Worm (Caenorhabditis elegans) whole organism, L2 larva: ENCODE measurements around the gene cpl-1.
A peak's percentile ranks its signal among the peaks of the same experiment; 100 is the strongest.

Experiments used
- C34F6.9 ChIP-seq: fragments of 150-350 bp; optimal IDR thresholded peaks from 2 replicates; lab custom pipeline; 2014; ENCODE audit warnings: missing biosample characterization, missing genetic modification characterization
- F13H6.1 ChIP-seq: sonication (generic microtip); optimal IDR thresholded peaks from 2 replicates; lab custom pipeline; 2016; ENCODE audit warnings: missing genetic modification characterization, missing compliant biosample characterization
- R02D3.7 ChIP-seq: fragments of 150-350 bp; optimal IDR thresholded peaks from 2 replicates; lab custom pipeline; 2014; ENCODE audit warnings: missing biosample characterization, missing genetic modification characterization
- Y55F3AM.14 ChIP-seq: fragments of 200-800 bp; sonication (Bioruptor generic); optimal IDR thresholded peaks from 2 replicates; lab custom pipeline; 2018; ENCODE audit warnings: mild to moderate bottlenecking, missing genetic modification characterization, missing compliant biosample characterization
- ZK546.5 ChIP-seq: sonication (generic microtip); optimal IDR thresholded peaks from 2 replicates; lab custom pipeline; 2017; ENCODE audit warnings: missing biosample characterization, missing genetic modification characterization
- aly-2 ChIP-seq: fragments of 150-350 bp; optimal IDR thresholded peaks from 2 replicates; lab custom pipeline; 2014; ENCODE audit warnings: missing biosample characterization, missing genetic modification characterization
- ama-1 ChIP-seq: fragments of 150-350 bp; optimal IDR thresholded peaks from 2 replicates; lab custom pipeline; 2018; ENCODE audit warnings: inconsistent platforms
- blmp-1 ChIP-seq: sonication (generic microtip); optimal IDR thresholded peaks from 2 replicates; lab custom pipeline; 2017; ENCODE audit warnings: missing genetic modification characterization, mild to moderate bottlenecking, missing compliant biosample characterization, antibody characterized with exemption, moderate library complexity; ENCODE audit not compliant: insufficient read depth
- ceh-16 ChIP-seq: fragments of 150-350 bp; optimal IDR thresholded peaks from 2 replicates; lab custom pipeline; 2014; ENCODE audit warnings: missing biosample characterization, missing genetic modification characterization
- ceh-82 ChIP-seq: fragments of 150-350 bp; optimal IDR thresholded peaks from 2 replicates; lab custom pipeline; 2014; ENCODE audit warnings: missing biosample characterization, missing genetic modification characterization
- crh-2 ChIP-seq: sonication (generic microtip); optimal IDR thresholded peaks from 2 replicates; lab custom pipeline; 2017; ENCODE audit warnings: missing biosample characterization, missing genetic modification characterization
- dmd-4 ChIP-seq: sonication (generic microtip); optimal IDR thresholded peaks from 2 replicates; lab custom pipeline; 2017; ENCODE audit warnings: missing biosample characterization, missing genetic modification characterization
- egl-27 ChIP-seq: sonication (generic microtip); optimal IDR thresholded peaks from 3 replicates; lab custom pipeline; 2017; ENCODE audit warnings: missing biosample characterization, missing genetic modification reagents, missing genetic modification characterization
- elt-1 ChIP-seq: fragments of 150-350 bp; optimal IDR thresholded peaks from 2 replicates; lab custom pipeline; 2014; ENCODE audit warnings: missing biosample characterization, missing genetic modification characterization
- elt-3 ChIP-seq: sonication (generic microtip); optimal IDR thresholded peaks from 2 replicates; lab custom pipeline; 2017; ENCODE audit warnings: missing biosample characterization, missing genetic modification characterization
- fos-1 ChIP-seq: fragments of 150-350 bp; optimal IDR thresholded peaks from 2 replicates; lab custom pipeline; 2014; ENCODE audit warnings: missing biosample characterization, missing genetic modification characterization
- gmeb-1 ChIP-seq: fragments of 150-350 bp; optimal IDR thresholded peaks from 2 replicates; lab custom pipeline; 2014; ENCODE audit warnings: missing biosample characterization, missing genetic modification characterization
- lin-11 ChIP-seq: fragments of 150-350 bp; sonication (generic microtip); optimal IDR thresholded peaks from 2 replicates; lab custom pipeline; 2014; ENCODE audit warnings: missing biosample characterization, missing genetic modification characterization, inconsistent platforms, mixed read lengths
- lin-13 ChIP-seq: fragments of 150-350 bp; optimal IDR thresholded peaks from 2 replicates; lab custom pipeline; 2014; ENCODE audit warnings: missing biosample characterization, missing genetic modification reagents, missing genetic modification characterization
- lin-39 ChIP-seq: fragments of 150-350 bp; optimal IDR thresholded peaks from 2 replicates; lab custom pipeline; 2014; ENCODE audit warnings: missing biosample characterization, missing genetic modification reagents, missing genetic modification characterization
- lsy-2 ChIP-seq, 2 experiments: fragments of 150-350 bp in 1 of 2; sonication (generic microtip) in 1 of 2; optimal IDR thresholded peaks; 2 replicates each; lab custom pipeline; 2014 to 2017; ENCODE audit warnings: missing biosample characterization in 2 of 2, missing genetic modification characterization in 2 of 2
- mab-5 ChIP-seq: fragments of 150-350 bp; optimal IDR thresholded peaks from 2 replicates; lab custom pipeline; 2014; ENCODE audit warnings: missing biosample characterization, missing genetic modification characterization
- mbf-1 ChIP-seq: sonication (generic microtip); optimal IDR thresholded peaks from 2 replicates; lab custom pipeline; 2017; ENCODE audit warnings: missing biosample characterization, missing genetic modification characterization
- mdl-1 ChIP-seq, 2 experiments: fragments of 150-350 bp in 1 of 2; sonication (generic microtip) in 1 of 2; optimal IDR thresholded peaks; 2 replicates each; lab custom pipeline; 2017; ENCODE audit warnings: missing biosample characterization in 2 of 2, missing genetic modification characterization in 2 of 2
- nhr-10 ChIP-seq: sonication (generic microtip); optimal IDR thresholded peaks from 2 replicates; lab custom pipeline; 2017; ENCODE audit warnings: missing biosample characterization, missing genetic modification characterization
- nhr-11 ChIP-seq: fragments of 150-350 bp; optimal IDR thresholded peaks from 2 replicates; lab custom pipeline; 2014; ENCODE audit warnings: missing biosample characterization, missing genetic modification characterization
- nhr-21 ChIP-seq: fragments of 150-350 bp; optimal IDR thresholded peaks from 2 replicates; lab custom pipeline; 2014; ENCODE audit warnings: missing biosample characterization, missing genetic modification characterization
- nhr-23 ChIP-seq: fragments of 150-350 bp; optimal IDR thresholded peaks from 2 replicates; lab custom pipeline; 2014; ENCODE audit warnings: missing biosample characterization, missing genetic modification reagents, missing genetic modification characterization
- nhr-237 ChIP-seq: fragments of 150-350 bp; optimal IDR thresholded peaks from 2 replicates; lab custom pipeline; 2014; ENCODE audit warnings: missing biosample characterization, missing genetic modification characterization
- nhr-6 ChIP-seq: fragments of 150-350 bp; optimal IDR thresholded peaks from 2 replicates; lab custom pipeline; 2014; ENCODE audit warnings: missing biosample characterization, missing genetic modification characterization
- nhr-77 ChIP-seq: fragments of 150-350 bp; optimal IDR thresholded peaks from 2 replicates; lab custom pipeline; 2014; ENCODE audit warnings: missing biosample characterization, missing genetic modification characterization
- peb-1 ChIP-seq: fragments of 150-350 bp; optimal IDR thresholded peaks from 2 replicates; lab custom pipeline; 2014; ENCODE audit warnings: missing biosample characterization, missing genetic modification characterization
- sem-4 ChIP-seq: fragments of 150-350 bp; optimal IDR thresholded peaks from 2 replicates; lab custom pipeline; 2014; ENCODE audit warnings: missing biosample characterization, missing genetic modification reagents, missing genetic modification characterization
- skn-1 ChIP-seq: sonication (generic microtip); optimal IDR thresholded peaks from 2 replicates; lab custom pipeline; 2017; ENCODE audit warnings: missing biosample characterization, missing genetic modification characterization
- sma-3 ChIP-seq: sonication (generic microtip); optimal IDR thresholded peaks from 2 replicates; lab custom pipeline; 2016; ENCODE audit warnings: missing genetic modification reagents, missing genetic modification characterization, missing compliant biosample characterization
- sma-9 ChIP-seq, 2 experiments: fragments of 150-350 bp in 1 of 2; sonication (generic microtip) in 1 of 2; optimal IDR thresholded peaks; 2 replicates each; lab custom pipeline; 2014 to 2016; ENCODE audit warnings: missing genetic modification characterization in 2 of 2, mild to moderate bottlenecking in 1 of 2, missing biosample characterization in 1 of 2, missing compliant biosample characterization in 1 of 2, missing genetic modification reagents in 1 of 2, moderate library complexity in 1 of 2
- snpc-4 ChIP-seq: fragments of 150-350 bp; optimal IDR thresholded peaks from 2 replicates; lab custom pipeline; 2014; ENCODE audit warnings: missing biosample characterization, missing genetic modification characterization
- unc-39 ChIP-seq: fragments of 150-350 bp; optimal IDR thresholded peaks from 2 replicates; lab custom pipeline; 2014; ENCODE audit warnings: missing biosample characterization, missing genetic modification characterization
- unc-55 ChIP-seq: fragments of 150-350 bp; sonication (generic microtip); optimal IDR thresholded peaks from 3 replicates; lab custom pipeline; 2014; ENCODE audit warnings: missing biosample characterization, missing genetic modification reagents, missing genetic modification characterization
- unc-62 ChIP-seq: fragments of 150-350 bp; optimal IDR thresholded peaks from 2 replicates; lab custom pipeline; 2014; ENCODE audit warnings: missing biosample characterization, missing genetic modification reagents, missing genetic modification characterization
- zag-1 ChIP-seq: fragments of 150-350 bp; optimal IDR thresholded peaks from 2 replicates; lab custom pipeline; 2014; ENCODE audit warnings: missing biosample characterization, missing genetic modification characterization
- ztf-1 ChIP-seq: fragments of 200-800 bp; sonication (Bioruptor generic); conservative IDR thresholded peaks from 2 replicates; pipeline ENCODE4 v1.3.6; 2022; ENCODE audit warnings: missing genetic modification characterization, missing compliant biosample characterization
- ztf-11 ChIP-seq: sonication (generic microtip); optimal IDR thresholded peaks from 2 replicates; lab custom pipeline; 2017; ENCODE audit warnings: missing biosample characterization, missing genetic modification characterization
- ztf-4 ChIP-seq: fragments of 150-350 bp; optimal IDR thresholded peaks from 2 replicates; lab custom pipeline; 2014; ENCODE audit warnings: missing biosample characterization, missing genetic modification characterization

cpl-1 gene

ce11 chrV:16593792-16594059 is 1.4 kb downstream of the cpl-1 start:
- TF ChIP-seq unc-39 (no peak), gmeb-1 (no peak), crh-2 (tag; lab: Kevin White, UChicago) (no peak), ceh-82 (no peak), dmd-4 (no peak), ztf-11 (tag; lab: Kevin White, UChicago) (no peak), F13H6.1 (tag; lab: Kevin White, UChicago) (no peak), R02D3.7 (tag; lab: Kevin White, UChicago) (no peak), mdl-1 (tag; optimal IDR thresholded peaks at IDR 0.05; lab: Kevin White, UChicago) (no peak), nhr-237 (tag; lab: Kevin White, UChicago) (no peak), ama-1 (lab: Kevin White, UChicago) (no peak), mbf-1 (tag; lab: Kevin White, UChicago) (no peak)

- TF ChIP-seq ztf-4 (tag; lab: Kevin White, UChicago) (no peak), unc-39 (no peak), fos-1 (tag; lab: Kevin White, UChicago) (peak; percentile 43), Y55F3AM.14 (peak; percentile 31), sma-3 (no peak), ZK546.5 (tag; lab: Kevin White, UChicago) (no peak), mab-5 (no peak), lin-39 (tag; lab: Kevin White, UChicago) (no peak), nhr-11 (tag; lab: Kevin White, UChicago) (no peak), C34F6.9 (tag; lab: Kevin White, UChicago) (no peak), zag-1 (tag; lab: Kevin White, UChicago) (no peak), gmeb-1 (peak; percentile 47), sem-4 (no peak), ama-1 (lab: Kevin White, UChicago) (peak; percentile 26), nhr-237 (tag; lab: Kevin White, UChicago) (no peak), elt-1 (tag; lab: Kevin White, UChicago) (no peak), unc-55 (GFP tag; lab: Kevin White, UChicago) (no peak), ztf-1 (GFP tag; lab: Robert Waterston, UW) (no peak), nhr-23 (no peak), snpc-4 (tag; lab: Kevin White, UChicago) (no peak), egl-27 (no peak), nhr-10 (tag; lab: Kevin White, UChicago) (no peak), ceh-82 (no peak), blmp-1 (tag; lab: Kevin White, UChicago) (no peak), crh-2 (tag; lab: Kevin White, UChicago) (peak; percentile 34), mdl-1 (tag; optimal IDR thresholded peaks at IDR 0.05; lab: Kevin White, UChicago) (no peak), dmd-4 (no peak), lin-11 (no peak), sma-9 (GFP tag; optimal IDR thresholded peaks at IDR 0.05; lab: Kevin White, UChicago) (peak; percentile 41), sma-9 (tag; optimal IDR thresholded peaks at IDR 0.05; lab: Kevin White, UChicago) (no peak), aly-2 (no peak), ceh-16 (no peak), nhr-6 (tag; lab: Kevin White, UChicago) (no peak), F13H6.1 (tag; lab: Kevin White, UChicago) (no peak), nhr-21 (tag; lab: Kevin White, UChicago) (no peak)
Measured at ce11 chrV:16592947-16593791, 2.0 kb downstream of the cpl-1 start.

ce11 chrV:16591992-16592798 is 3.0 kb downstream of the cpl-1 start, which contains the start of gene srh-269:
TSS of gene srh-269 (minus strand) at chrV:16592042.
- TF ChIP-seq sma-3: peak; percentile 42
- TF ChIP-seq ZK546.5 (tag; lab: Kevin White, UChicago): no peak
- TF ChIP-seq lin-13 (GFP tag; lab: Kevin White, UChicago): peak; percentile 52
- no peak for TF ChIP-seq peb-1 (tag; lab: Kevin White, UChicago)
- TF ChIP-seq nhr-21 (tag; lab: Kevin White, UChicago): peak; percentile 47
- TF ChIP-seq lin-11: no peak
- no peak for TF ChIP-seq elt-3 (tag; lab: Kevin White, UChicago)
- TF ChIP-seq nhr-10 (tag; lab: Kevin White, UChicago): no peak
- no peak for TF ChIP-seq ztf-1 (GFP tag; lab: Robert Waterston, UW)
- peak; percentile 72 for TF ChIP-seq Y55F3AM.14
- TF ChIP-seq sma-9 (GFP tag; optimal IDR thresholded peaks at IDR 0.05; lab: Kevin White, UChicago): peak; percentile 54
- no peak for TF ChIP-seq sma-9 (tag; optimal IDR thresholded peaks at IDR 0.05; lab: Kevin White, UChicago)
- TF ChIP-seq mbf-1 (tag; lab: Kevin White, UChicago): no peak
- TF ChIP-seq C34F6.9 (tag; lab: Kevin White, UChicago): peak; percentile 36
- TF ChIP-seq nhr-6 (tag; lab: Kevin White, UChicago): peak; percentile 12
- peak; percentile 27 to 63 for TF ChIP-seq lsy-2 (tag; optimal IDR thresholded peaks at IDR 0.05; lab: Kevin White, UChicago)
- TF ChIP-seq elt-1 (tag; lab: Kevin White, UChicago): no peak
- no peak for TF ChIP-seq ceh-82
- no peak for TF ChIP-seq unc-39
- TF ChIP-seq F13H6.1 (tag; lab: Kevin White, UChicago): peak; percentile 55
- TF ChIP-seq unc-62 (GFP tag; lab: Kevin White, UChicago): no peak
- no peak for TF ChIP-seq mdl-1 (tag; optimal IDR thresholded peaks at IDR 0.05; lab: Kevin White, UChicago)
- peak; percentile 90 for TF ChIP-seq ama-1 (lab: Kevin White, UChicago)
- TF ChIP-seq skn-1 (tag; lab: Kevin White, UChicago): no peak
- no peak for TF ChIP-seq aly-2
- TF ChIP-seq gmeb-1: peak; percentile 52
- peak; percentile 40 for TF ChIP-seq fos-1 (tag; lab: Kevin White, UChicago)
- peak; percentile 30 for TF ChIP-seq snpc-4 (tag; lab: Kevin White, UChicago)
- TF ChIP-seq nhr-77 (tag; lab: Kevin White, UChicago): no peak
